Fruit fly (Drosophila melanogaster) whole organism: ENCODE data around the gene CG32536.

ENCODE experiments used
- CG8478 ChIP-seq: fragments of >200 bp; optimal IDR thresholded peaks from 2 replicates; lab custom pipeline; 2018; ENCODE audit warnings: inconsistent platforms
- psq ChIP-seq: fragments of >200 bp; optimal IDR thresholded peaks from 2 replicates; lab custom pipeline; 2017
- usp ChIP-seq: fragments of >200 bp; optimal IDR thresholded peaks from 2 replicates; lab custom pipeline; 2017; ENCODE audit warnings: missing biosample characterization, missing genetic modification characterization, mixed read lengths

DNA sequence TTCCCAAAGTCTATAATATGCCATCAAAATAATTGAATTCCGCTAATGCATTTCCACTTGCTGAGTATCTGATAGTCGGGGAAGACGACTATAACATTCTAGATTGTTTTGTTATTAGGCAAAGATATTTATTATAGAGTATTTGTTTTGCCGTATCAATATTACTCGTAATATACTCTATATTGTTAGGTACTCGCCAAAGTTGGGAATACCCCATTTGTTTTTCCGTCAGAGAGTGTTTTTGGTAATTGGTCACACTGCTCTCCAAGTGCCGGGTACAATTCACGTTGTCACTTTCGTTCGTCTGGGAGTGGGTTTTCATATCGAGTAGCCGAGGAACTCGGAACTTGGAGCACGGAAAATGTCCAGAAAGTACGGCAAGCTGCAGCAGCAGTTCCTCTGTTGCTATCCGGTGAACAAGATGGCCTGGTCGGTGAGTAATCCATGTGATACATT lies 33.3 kb downstream of the CG32536 start, which contains the start of gene CG7889:
- TF ChIP-seq CG8478 (lab: Kevin White, UChicago) (no peak), psq (lab: Kevin White, UChicago) (no peak), usp (GFP tag; lab: Kevin White, UChicago) (no peak)
